Fruit fly (Drosophila melanogaster): Measurements from ENCODE around the gene vig.

- no peak for TF ChIP-seq sr (GFP tag; IDR thresholded peaks at IDR 0.05)
- TF ChIP-seq CG7928 (GFP tag; optimal IDR thresholded peaks at IDR 0.05) = no peak
These were observed 26.4 kb downstream of the vig start for dm6 chr2L:15043718-15044117.

All from whole organism, embryonic.